Worm (Caenorhabditis elegans) whole organism, L2 larva: Measurements from ENCODE around the gene pgm-1.

Source experiments
- R02D3.7 ChIP-seq: fragments of 150-350 bp; optimal IDR thresholded peaks from 2 replicates; lab custom pipeline; 2014; ENCODE audit warnings: missing biosample characterization, missing genetic modification characterization
- ama-1 ChIP-seq: fragments of 150-350 bp; optimal IDR thresholded peaks from 2 replicates; lab custom pipeline; 2018; ENCODE audit warnings: inconsistent platforms
- ceh-16 ChIP-seq: fragments of 150-350 bp; optimal IDR thresholded peaks from 2 replicates; lab custom pipeline; 2014; ENCODE audit warnings: missing biosample characterization, missing genetic modification characterization
- ceh-82 ChIP-seq: fragments of 150-350 bp; optimal IDR thresholded peaks from 2 replicates; lab custom pipeline; 2014; ENCODE audit warnings: missing biosample characterization, missing genetic modification characterization
- elt-1 ChIP-seq: fragments of 150-350 bp; optimal IDR thresholded peaks from 2 replicates; lab custom pipeline; 2014; ENCODE audit warnings: missing biosample characterization, missing genetic modification characterization
- fos-1 ChIP-seq: fragments of 150-350 bp; optimal IDR thresholded peaks from 2 replicates; lab custom pipeline; 2014; ENCODE audit warnings: missing biosample characterization, missing genetic modification characterization
- gmeb-1 ChIP-seq: fragments of 150-350 bp; optimal IDR thresholded peaks from 2 replicates; lab custom pipeline; 2014; ENCODE audit warnings: missing biosample characterization, missing genetic modification characterization
- lin-39 ChIP-seq: fragments of 150-350 bp; optimal IDR thresholded peaks from 2 replicates; lab custom pipeline; 2014; ENCODE audit warnings: missing biosample characterization, missing genetic modification reagents, missing genetic modification characterization
- lsy-2 ChIP-seq, 2 experiments: fragments of 150-350 bp in 1 of 2; sonication (generic microtip) in 1 of 2; optimal IDR thresholded peaks; 2 replicates each; lab custom pipeline; 2014 to 2017; ENCODE audit warnings: missing biosample characterization in 2 of 2, missing genetic modification characterization in 2 of 2
- nhr-11 ChIP-seq: fragments of 150-350 bp; optimal IDR thresholded peaks from 2 replicates; lab custom pipeline; 2014; ENCODE audit warnings: missing biosample characterization, missing genetic modification characterization
- sma-3 ChIP-seq: sonication (generic microtip); optimal IDR thresholded peaks from 2 replicates; lab custom pipeline; 2016; ENCODE audit warnings: missing genetic modification reagents, missing genetic modification characterization, missing compliant biosample characterization
- snpc-4 ChIP-seq: fragments of 150-350 bp; optimal IDR thresholded peaks from 2 replicates; lab custom pipeline; 2014; ENCODE audit warnings: missing biosample characterization, missing genetic modification characterization
- unc-39 ChIP-seq: fragments of 150-350 bp; optimal IDR thresholded peaks from 2 replicates; lab custom pipeline; 2014; ENCODE audit warnings: missing biosample characterization, missing genetic modification characterization

DNA sequence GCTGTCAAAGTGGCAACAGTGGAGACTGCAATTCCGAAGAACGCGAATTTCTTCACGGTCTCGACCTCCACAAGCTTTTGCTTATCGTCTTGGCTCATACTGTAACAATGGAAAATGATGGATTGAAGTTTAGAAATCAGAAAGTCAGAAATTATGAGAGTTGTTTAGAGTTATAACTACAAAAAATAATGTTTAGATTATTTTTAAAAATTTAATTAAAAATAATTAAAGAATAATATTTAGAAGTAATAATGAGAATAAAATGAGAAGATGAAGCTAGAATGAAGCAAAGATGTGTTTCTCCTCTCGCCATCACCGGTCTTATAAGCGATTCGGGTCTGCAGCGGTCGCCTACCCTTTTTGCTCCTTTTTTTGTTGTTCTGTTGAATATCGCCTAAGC lies 16.2 kb upstream of the pgm-1 start, which contains the start of gene col-73:
- TF ChIP-seq unc-39 (tag; lab: Kevin White, UChicago): no peak
- no peak for TF ChIP-seq ceh-16 (tag; lab: Kevin White, UChicago)
- TF ChIP-seq ceh-82 (tag; lab: Kevin White, UChicago): no peak
- no peak for TF ChIP-seq elt-1 (tag; lab: Kevin White, UChicago)
- no peak for TF ChIP-seq nhr-11 (tag; lab: Kevin White, UChicago)
- TF ChIP-seq ama-1 (lab: Kevin White, UChicago): no peak
- TF ChIP-seq R02D3.7: no peak
- TF ChIP-seq snpc-4 (tag; lab: Kevin White, UChicago): no peak
- TF ChIP-seq lin-39 (tag; lab: Kevin White, UChicago): no peak
- TF ChIP-seq sma-3 (GFP tag; lab: Kevin White, UChicago): no peak
- TF ChIP-seq lsy-2 (tag; optimal IDR thresholded peaks at IDR 0.05; lab: Kevin White, UChicago): no peak
- TF ChIP-seq gmeb-1 (tag; lab: Kevin White, UChicago): no peak
- TF ChIP-seq fos-1: no peak
